Worm (Caenorhabditis elegans) whole organism, L1 larva: ENCODE results near the gene pals-29.

Experiments
- C34B4.2 ChIP-seq: sonication (generic microtip); optimal IDR thresholded peaks from 2 replicates; lab custom pipeline; 2017; ENCODE audit warnings: mild to moderate bottlenecking, missing genetic modification characterization, missing compliant biosample characterization
- F16B12.6 ChIP-seq: fragments of 150-350 bp; optimal IDR thresholded peaks from 2 replicates; lab custom pipeline; 2014; ENCODE audit warnings: missing biosample characterization, missing genetic modification characterization
- alr-1 ChIP-seq: fragments of 200-800 bp; sonication (Bioruptor generic); optimal IDR thresholded peaks from 2 replicates; lab custom pipeline; 2018; ENCODE audit warnings: borderline replicate concordance, mild to moderate bottlenecking, missing genetic modification characterization, missing compliant biosample characterization
- aly-2 ChIP-seq: fragments of 150-350 bp; optimal IDR thresholded peaks from 2 replicates; lab custom pipeline; 2014; ENCODE audit warnings: missing biosample characterization, missing genetic modification characterization
- blmp-1 ChIP-seq: fragments of 150-350 bp; optimal IDR thresholded peaks from 2 replicates; lab custom pipeline; 2014; ENCODE audit warnings: missing biosample characterization, missing genetic modification characterization
- ceh-8 ChIP-seq: fragments of 200-800 bp; sonication (Bioruptor generic); optimal IDR thresholded peaks from 2 replicates; lab custom pipeline; 2018; ENCODE audit warnings: mild to moderate bottlenecking, missing genetic modification characterization, moderate library complexity, missing compliant biosample characterization
- ceh-82 ChIP-seq, 3 experiments: fragments of 150-350 bp in 1 of 3; sonication (generic microtip) in 2 of 3; optimal IDR thresholded peaks; 2 replicates each; lab custom pipeline; 2014 to 2017; ENCODE audit warnings: missing biosample characterization in 3 of 3, missing genetic modification characterization in 3 of 3
- ceh-88 ChIP-seq: fragments of 200-800 bp; sonication (Bioruptor generic); IDR thresholded peaks from 2 replicates; pipeline ENCODE4 v1.3.6; 2022; ENCODE audit warnings: missing genetic modification characterization, missing compliant biosample characterization
- ceh-90 ChIP-seq: sonication (generic microtip); optimal IDR thresholded peaks from 2 replicates; lab custom pipeline; 2016; ENCODE audit warnings: missing genetic modification characterization, missing compliant biosample characterization
- ces-1 ChIP-seq: fragments of 150-350 bp; optimal IDR thresholded peaks from 2 replicates; lab custom pipeline; 2014; ENCODE audit warnings: missing biosample characterization, missing genetic modification reagents, missing genetic modification characterization
- dsc-1 ChIP-seq: sonication (generic microtip); optimal IDR thresholded peaks from 2 replicates; lab custom pipeline; 2016; ENCODE audit warnings: mild to moderate bottlenecking, missing genetic modification characterization, missing compliant biosample characterization
- efl-1 ChIP-seq, 4 experiments: fragments of 150-350 bp; optimal IDR thresholded peaks in 3 of 4; peaks in 1 of 4; 1 replicate in 1 of 4; 2 replicates in 3 of 4; lab custom pipeline; 2014; ENCODE audit warnings: missing biosample characterization in 2 of 4, missing genetic modification characterization in 2 of 4, missing genetic modification reagents in 2 of 4
- fkh-10 ChIP-seq: sonication (generic microtip); optimal IDR thresholded peaks from 2 replicates; lab custom pipeline; 2017; ENCODE audit warnings: missing biosample characterization, missing genetic modification reagents, missing genetic modification characterization
- jun-1 ChIP-seq: fragments of 150-350 bp; optimal IDR thresholded peaks from 2 replicates; lab custom pipeline; 2014; ENCODE audit warnings: missing biosample characterization, missing genetic modification reagents, missing genetic modification characterization
- lin-14 ChIP-seq: fragments of 200-800 bp; sonication (Bioruptor generic); optimal IDR thresholded peaks from 2 replicates; lab custom pipeline; 2018; ENCODE audit warnings: mild to moderate bottlenecking, missing genetic modification characterization, moderate library complexity, missing compliant biosample characterization
- lin-39 ChIP-seq: fragments of 150-350 bp; optimal IDR thresholded peaks from 2 replicates; lab custom pipeline; 2014; ENCODE audit warnings: missing biosample characterization, missing genetic modification reagents, missing genetic modification characterization
- lsy-2 ChIP-seq, 2 experiments: fragments of 150-350 bp; optimal IDR thresholded peaks; 2 replicates each; lab custom pipeline; 2014; ENCODE audit warnings: missing biosample characterization in 2 of 2, missing genetic modification characterization in 2 of 2
- mab-9 ChIP-seq: fragments of 200-800 bp; sonication (Bioruptor generic); IDR thresholded peaks from 2 replicates; pipeline ENCODE4 v1.3.6; 2022; ENCODE audit warnings: missing genetic modification reagents, missing genetic modification characterization, missing compliant biosample characterization
- nhr-11 ChIP-seq: fragments of 150-350 bp; optimal IDR thresholded peaks from 2 replicates; lab custom pipeline; 2014; ENCODE audit warnings: missing biosample characterization, missing genetic modification characterization
- nhr-237 ChIP-seq: fragments of 150-350 bp; optimal IDR thresholded peaks from 2 replicates; lab custom pipeline; 2014; ENCODE audit warnings: missing biosample characterization, missing genetic modification characterization
- nhr-71 ChIP-seq: sonication (generic microtip); optimal IDR thresholded peaks from 2 replicates; lab custom pipeline; 2016; ENCODE audit warnings: mild to moderate bottlenecking, missing genetic modification characterization, moderate library complexity, missing compliant biosample characterization
- pag-3 ChIP-seq: sonication (generic microtip); optimal IDR thresholded peaks from 2 replicates; lab custom pipeline; 2017; ENCODE audit warnings: missing genetic modification characterization, mild to moderate bottlenecking, missing compliant biosample characterization, antibody characterized with exemption, borderline replicate concordance; ENCODE audit not compliant: insufficient read depth
- rnt-1 ChIP-seq: sonication (generic microtip); optimal IDR thresholded peaks from 2 replicates; lab custom pipeline; 2016; ENCODE audit warnings: mild to moderate bottlenecking, missing genetic modification characterization, moderate library complexity, missing compliant biosample characterization
- skn-1 ChIP-seq: fragments of 150-350 bp; optimal IDR thresholded peaks from 2 replicates; lab custom pipeline; 2014; ENCODE audit warnings: missing biosample characterization, missing genetic modification characterization
- sptf-1 ChIP-seq: fragments of 150-350 bp; optimal IDR thresholded peaks from 2 replicates; lab custom pipeline; 2014; ENCODE audit warnings: missing biosample characterization, missing genetic modification characterization
- tbx-2 ChIP-seq: sonication (generic microtip); optimal IDR thresholded peaks from 2 replicates; lab custom pipeline; 2016; ENCODE audit warnings: missing genetic modification characterization, missing compliant biosample characterization
- tlp-1 ChIP-seq: fragments of 150-350 bp; optimal IDR thresholded peaks from 2 replicates; lab custom pipeline; 2014; ENCODE audit warnings: missing biosample characterization, missing genetic modification characterization
- unc-86 ChIP-seq: sonication (generic microtip); optimal IDR thresholded peaks from 2 replicates; lab custom pipeline; 2016; ENCODE audit warnings: missing genetic modification characterization, missing compliant biosample characterization
- xbp-1 ChIP-seq: sonication (generic microtip); optimal IDR thresholded peaks from 2 replicates; lab custom pipeline; 2016; ENCODE audit warnings: missing genetic modification characterization, missing compliant biosample characterization
- zip-4 ChIP-seq: fragments of 200-800 bp; sonication (Bioruptor generic); optimal IDR thresholded peaks from 2 replicates; lab custom pipeline; 2018; ENCODE audit warnings: mild to moderate bottlenecking, missing genetic modification characterization, moderate library complexity, missing compliant biosample characterization
- ztf-4 ChIP-seq: fragments of 150-350 bp; optimal IDR thresholded peaks from 2 replicates; lab custom pipeline; 2014; ENCODE audit warnings: missing biosample characterization, missing genetic modification characterization

The pals-29 gene

ce11 chrIV:14519423-14519822 is 23.0 kb downstream of the pals-29 start, which contains the start of the genes Y57G11A.2 and T27E7.1:
Y57G11A.2 (minus strand) TSS chrIV:14519523.
T27E7.1 (plus strand) TSS chrIV:14519759.
- TF ChIP-seq alr-1 (tag; lab: Kevin White, UChicago) (no peak), efl-1 (optimal IDR thresholded peaks at IDR 0.05; lab: Kevin White, UChicago) (no peak), efl-1 (GFP tag; optimal IDR thresholded peaks at IDR 0.05 in 1 of 2; lab: Kevin White, UChicago) (peak in 1 of 2 experiments; percentile 51)
- TF ChIP-seq, all 84 proteins: peak for 1

- no peak for TF ChIP-seq tbx-2
Measured at ce11 chrIV:14515162-14515561, 27.3 kb downstream of the pals-29 start.

ce11 chrIV:14512405-14512804 is 30.0 kb downstream of the pals-29 start, which contains the start of gene Y57G11A.5:
Y57G11A.5 (minus strand) TSS chrIV:14512505.
- TF ChIP-seq ztf-4 (tag; lab: Kevin White, UChicago) (no peak), lin-39 (tag; lab: Kevin White, UChicago) (no peak), sptf-1 (no peak), xbp-1 (tag; lab: Kevin White, UChicago) (no peak), tlp-1 (tag; lab: Kevin White, UChicago) (no peak), fkh-10 (GFP tag; lab: Kevin White, UChicago) (no peak), lin-14 (no peak), unc-86 (tag; lab: Kevin White, UChicago) (no peak), dsc-1 (tag; lab: Kevin White, UChicago) (no peak)

- TF ChIP-seq lsy-2 (tag; optimal IDR thresholded peaks at IDR 0.05; lab: Kevin White, UChicago) (peak in 1 of 2 experiments; percentile 8), ceh-88 (GFP tag; lab: Robert Waterston, UW) (no peak), rnt-1 (tag; lab: Kevin White, UChicago) (peak; percentile 59), mab-9 (GFP tag; lab: Robert Waterston, UW) (no peak), efl-1 (optimal IDR thresholded peaks at IDR 0.05; lab: Kevin White, UChicago) (no peak), efl-1 (GFP tag; optimal IDR thresholded peaks at IDR 0.05 in 1 of 2; lab: Kevin White, UChicago) (peak in 1 of 2 experiments; percentile 75), F16B12.6 (tag; lab: Kevin White, UChicago) (no peak), dsc-1 (tag; lab: Kevin White, UChicago) (peak; percentile 31)
Measured at ce11 chrIV:14506995-14507394, 35.4 kb downstream of the pals-29 start.

- TF ChIP-seq ceh-82 (tag; optimal IDR thresholded peaks at IDR 0.05; lab: Kevin White, UChicago) (no peak), skn-1 (tag; lab: Kevin White, UChicago) (peak; percentile 3), pag-3 (tag; lab: Kevin White, UChicago) (peak; percentile 26)
Measured at ce11 chrIV:14506042-14506441, 36.4 kb downstream of the pals-29 start.

- TF ChIP-seq C34B4.2 (tag; lab: Kevin White, UChicago) = no peak
- no peak for TF ChIP-seq jun-1 (tag; lab: Kevin White, UChicago)
- TF ChIP-seq nhr-11 = no peak
- TF ChIP-seq aly-2 (tag; lab: Kevin White, UChicago) = no peak
- TF ChIP-seq ces-1 (GFP tag; lab: Kevin White, UChicago) = no peak
- TF ChIP-seq nhr-237 = no peak
- TF ChIP-seq rnt-1 (tag; lab: Kevin White, UChicago) = no peak
- no peak for TF ChIP-seq ceh-8 (GFP tag; lab: Kevin White, UChicago)
- no peak for TF ChIP-seq ceh-90 (tag; lab: Kevin White, UChicago)
- TF ChIP-seq blmp-1 (tag; lab: Kevin White, UChicago) = no peak
- TF ChIP-seq zip-4 (GFP tag; lab: Kevin White, UChicago) = no peak
- TF ChIP-seq nhr-71 (tag; lab: Kevin White, UChicago) = no peak
- no peak for TF ChIP-seq tbx-2
- TF ChIP-seq, all 84 proteins: peak for 0
Measured at ce11 chrIV:14505066-14505465, 37.4 kb downstream of the pals-29 start, which contains the start of gene tag-273. tag-273 (minus strand) TSS chrIV:14505166.
